Worm (Caenorhabditis elegans) whole organism, young adult: ENCODE results near the gene idpc-2.

Source experiments
- F37B4.10 ChIP-seq: fragments of 200-800 bp; sonication (Bioruptor generic); IDR thresholded peaks from 2 replicates; pipeline ENCODE4 v1.3.6; 2022; ENCODE audit warnings: missing genetic modification characterization, missing compliant biosample characterization
- Y53F4B.3 ChIP-seq: fragments of 200-800 bp; sonication (Bioruptor generic); IDR thresholded peaks from 2 replicates; pipeline ENCODE4 v1.3.6; 2022; ENCODE audit warnings: missing genetic modification reagents, missing genetic modification characterization, missing compliant biosample characterization
- ama-1 ChIP-seq, 3 experiments: fragments of 150-350 bp in 1 of 3; sonication (generic microtip) in 2 of 3; optimal IDR thresholded peaks; 2 replicates each; lab custom pipeline; 2014 to 2018; ENCODE audit warnings: missing biosample characterization in 2 of 3, missing genetic modification characterization in 2 of 3, missing genetic modification reagents in 2 of 3
- cebp-1 ChIP-seq, 2 experiments: fragments of 200-800 bp in 1 of 2; sonication (Bioruptor generic) in 1 of 2; sonication (generic microtip) in 1 of 2; IDR thresholded peaks in 1 of 2; optimal IDR thresholded peaks in 1 of 2; 2 replicates each; pipeline versions ENCODE4 v1.3.6 to Lab custom; 2017 to 2022; ENCODE audit warnings: missing compliant biosample characterization in 2 of 2, missing genetic modification characterization in 2 of 2, mild to moderate bottlenecking in 1 of 2, missing genetic modification reagents in 1 of 2, moderate library complexity in 1 of 2
- efl-1 ChIP-seq: fragments of 150-350 bp; optimal IDR thresholded peaks from 2 replicates; lab custom pipeline; 2014; ENCODE audit warnings: missing biosample characterization, missing genetic modification reagents, missing genetic modification characterization
- let-526 ChIP-seq: fragments of 200-800 bp; sonication (Bioruptor generic); IDR thresholded peaks from 2 replicates; pipeline ENCODE4 v1.3.6; 2022; ENCODE audit warnings: missing genetic modification reagents, missing genetic modification characterization, missing compliant biosample characterization
- lsy-27 ChIP-seq: sonication (generic microtip); optimal IDR thresholded peaks from 2 replicates; lab custom pipeline; 2017; ENCODE audit warnings: missing genetic modification characterization, mild to moderate bottlenecking, missing compliant biosample characterization, antibody characterized with exemption, missing genotype, borderline replicate concordance; ENCODE audit not compliant: insufficient read depth
- mes-4 ChIP-seq: sonication (generic microtip); optimal IDR thresholded peaks from 2 replicates; lab custom pipeline; 2016; ENCODE audit warnings: missing genotype, missing genetic modification characterization, missing compliant biosample characterization
- nhr-90 ChIP-seq: sonication (generic microtip); optimal IDR thresholded peaks from 2 replicates; lab custom pipeline; 2016; ENCODE audit warnings: missing genotype, mild to moderate bottlenecking, missing genetic modification characterization, missing compliant biosample characterization
- pha-4 ChIP-seq: fragments of 150-350 bp; sonication (generic microtip); optimal IDR thresholded peaks from 2 replicates; lab custom pipeline; 2014; ENCODE audit warnings: missing biosample characterization, missing genetic modification reagents, missing genetic modification characterization
- snpc-3.4 ChIP-seq: sonication (generic microtip); optimal IDR thresholded peaks from 2 replicates; lab custom pipeline; 2017; ENCODE audit warnings: missing genetic modification characterization, mild to moderate bottlenecking, missing compliant biosample characterization, antibody characterized with exemption, moderate library complexity, missing genotype, missing genetic modification reagents
- snpc-4 ChIP-seq, 5 experiments: fragments of 150-350 bp in 1 of 5; sonication (generic microtip) in 4 of 5; optimal IDR thresholded peaks; 2 replicates each; lab custom pipeline; 2014 to 2018; ENCODE audit warnings: missing genetic modification characterization in 5 of 5, missing biosample characterization in 3 of 5, antibody characterized with exemption in 2 of 5, mild to moderate bottlenecking in 2 of 5, missing compliant biosample characterization in 2 of 5, missing genotype in 2 of 5, moderate library complexity in 2 of 5, missing genetic modification reagents in 1 of 5
- unc-62 ChIP-seq: fragments of 150-350 bp; optimal IDR thresholded peaks from 2 replicates; lab custom pipeline; 2014; ENCODE audit warnings: missing biosample characterization, missing genetic modification reagents, missing genetic modification characterization

ce11 chrV:8599957-8600356 is 21.2 kb downstream of the idpc-2 start:
- TF ChIP-seq Y53F4B.3 (GFP tag; lab: Robert Waterston, UW), result no peak
- no peak for TF ChIP-seq pha-4 (tag; lab: Kevin White, UChicago)
- no peak for TF ChIP-seq efl-1 (GFP tag; lab: Kevin White, UChicago)
- no peak for TF ChIP-seq ama-1 (optimal IDR thresholded peaks at IDR 0.05; lab: Kevin White, UChicago)
- TF ChIP-seq ama-1 (GFP tag; optimal IDR thresholded peaks at IDR 0.05; lab: Kevin White, UChicago), result no peak
- TF ChIP-seq lsy-27, result no peak
- TF ChIP-seq F37B4.10 (GFP tag; lab: Robert Waterston, UW), result no peak
- no peak for TF ChIP-seq snpc-4 (GFP tag; optimal IDR thresholded peaks at IDR 0.05; lab: Kevin White, UChicago)
- no peak for TF ChIP-seq snpc-4 (tag; optimal IDR thresholded peaks at IDR 0.05; lab: Kevin White, UChicago)
- TF ChIP-seq mes-4 (tag; lab: Kevin White, UChicago), result no peak
- no peak for TF ChIP-seq snpc-3.4
- no peak for TF ChIP-seq cebp-1 (GFP tag; IDR thresholded peaks at IDR 0.05; lab: Robert Waterston, UW)
- no peak for TF ChIP-seq cebp-1 (tag; optimal IDR thresholded peaks at IDR 0.05; lab: Kevin White, UChicago)
- no peak for TF ChIP-seq let-526 (GFP tag; lab: Robert Waterston, UW)
- no peak for TF ChIP-seq unc-62
- TF ChIP-seq nhr-90, result no peak
